Fruit fly (Drosophila melanogaster) whole organism, embryonic: ENCODE measurements around the gene CG6178.

Experiments used
- CG10267 ChIP-seq: fragments of 200-800 bp; sonication (Bioruptor generic); optimal IDR thresholded peaks from 2 replicates; lab custom pipeline; 2018; ENCODE audit warnings: missing biosample characterization, mild to moderate bottlenecking, missing genetic modification characterization, moderate library complexity
- CG17359 ChIP-seq: fragments of 200-800 bp; sonication (Bioruptor generic); optimal IDR thresholded peaks from 3 replicates; lab custom pipeline; 2018; ENCODE audit warnings: missing biosample characterization, mild to moderate bottlenecking, missing genetic modification characterization, moderate library complexity
- CG8290 ChIP-seq, 3 experiments: fragments of 200-800 bp; sonication (Bioruptor generic); optimal IDR thresholded peaks; 2 replicates each; lab custom pipeline; 2016 to 2019; ENCODE audit warnings: missing biosample characterization in 3 of 3, missing genetic modification characterization in 3 of 3, mild to moderate bottlenecking in 2 of 3, moderate library complexity in 1 of 3
- CG8944 ChIP-seq: fragments of 200-800 bp; sonication (Bioruptor generic); optimal IDR thresholded peaks from 3 replicates; lab custom pipeline; 2016; ENCODE audit warnings: missing biosample characterization, missing genetic modification characterization
- aop ChIP-seq: fragments of 200-800 bp; sonication (Bioruptor generic); IDR thresholded peaks from 2 replicates; pipeline ENCODE4 v1.3.6; 2022; ENCODE audit warnings: missing biosample characterization, missing genetic modification characterization
- disco-r ChIP-seq: fragments of 200-800 bp; sonication (Bioruptor generic); optimal IDR thresholded peaks from 2 replicates; lab custom pipeline; 2016; ENCODE audit warnings: missing biosample characterization, missing genetic modification characterization
- gce ChIP-seq: fragments of 200-800 bp; sonication (Bioruptor generic); IDR thresholded peaks from 3 replicates; pipeline ENCODE4 v1.3.6; 2022; ENCODE audit warnings: missing biosample characterization, missing genetic modification characterization

dm6 chr3R:24148838-24149237, 3.3 kb upstream of the CG6178 start, which contains the start of gene Slimp:
- no peak for TF ChIP-seq CG8944 (GFP tag; lab: Kevin White, UChicago)
- TF ChIP-seq CG17359 (tag; lab: Kevin White, UChicago): peak; percentile 2
- no peak for TF ChIP-seq gce
- TF ChIP-seq CG8290 (GFP tag; optimal IDR thresholded peaks at IDR 0.05; lab: Kevin White, UChicago): no peak
- no peak for TF ChIP-seq CG8290 (tag; optimal IDR thresholded peaks at IDR 0.05; lab: Kevin White, UChicago)
- peak; percentile 21 for TF ChIP-seq CG10267 (tag; lab: Kevin White, UChicago)
- TF ChIP-seq aop (GFP tag; lab: Robert Waterston, UW): no peak
- TF ChIP-seq disco-r: no peak
